Fruit fly (Drosophila melanogaster): ENCODE measurements around the gene CG6739.

- TF ChIP-seq insv (optimal IDR thresholded peaks at IDR 0.05) (no peak), psq (optimal IDR thresholded peaks at IDR 0.05) (no peak), ttk (optimal IDR thresholded peaks at IDR 0.05) (no peak), Myc (optimal IDR thresholded peaks at IDR 0.05) (no peak), h (optimal IDR thresholded peaks at IDR 0.05) (no peak), Sin3A (optimal IDR thresholded peaks at IDR 0.05) (no peak)
Observed at dm6 chr2L:7619234-7619633, 11.0 kb downstream of the CG6739 start.

Data from Kc167 (cell line).